Worm (Caenorhabditis elegans): ENCODE results near the gene grl-6.

- TF ChIP-seq W03F9.2 (tag; optimal IDR thresholded peaks at IDR 0.05) (no peak), him-1 (tag; optimal IDR thresholded peaks at IDR 0.05) (no peak), dao-5 (tag; optimal IDR thresholded peaks at IDR 0.05) (no peak)
Observed at ce11 chrX:6462995-6463462, 12.3 kb upstream of the grl-6 start, which contains the start of gene C15B12.2.

Data from whole organism, L4/young adult.